3 worm cellular contexts compared by ENCODE assay signal in genomic region chrII:14129191-14129590, ce11.
TF ChIP-seq lines count a peak whose summit lies in the region.

No protein-coding gene starts in this region.

TF ChIP-seq in whole organism, L4 larva, 104 proteins besides CTCF, POLR2A, EP300 and RAD21:
- TF ChIP-seq set-16 (GFP tag; IDR thresholded peaks at IDR 0.05; lab: Robert Waterston, UW) (peak; percentile 65; the same call in 1 of the 2 replicates), arid-1 (GFP tag; conservative IDR thresholded peaks at IDR 0.05; lab: Robert Waterston, UW) (no peak), aha-1 (tag; lab: Kevin White, UChicago) (peak; percentile 27), mxl-2 (GFP tag; conservative IDR thresholded peaks at IDR 0.05; lab: Robert Waterston, UW) (no peak)

TF ChIP-seq in whole organism, late embryonic, 69 proteins besides CTCF, POLR2A, EP300 and RAD21:
- TF ChIP-seq hlh-30 (tag; optimal IDR thresholded peaks at IDR 0.05; lab: Kevin White, UChicago; ENCODE audit: insufficient read depth) (no peak), fkh-6 (tag; optimal IDR thresholded peaks at IDR 0.05; lab: Kevin White, UChicago) (no peak), elt-4 (tag; optimal IDR thresholded peaks at IDR 0.05; lab: Kevin White, UChicago) (peak; percentile 73)

TF ChIP-seq in whole organism, young adult, 124 proteins besides CTCF, POLR2A, EP300 and RAD21:
- TF ChIP-seq T26A5.8 (tag; optimal IDR thresholded peaks at IDR 0.05; lab: Kevin White, UChicago), result no peak
- peak; percentile 73 for TF ChIP-seq zfh-2 (GFP tag; conservative IDR thresholded peaks at IDR 0.05; lab: Robert Waterston, UW)
- no peak for TF ChIP-seq zim-3 (tag; optimal IDR thresholded peaks at IDR 0.05; lab: Kevin White, UChicago)
- TF ChIP-seq hsf-1 (GFP tag; IDR thresholded peaks at IDR 0.05; lab: Robert Waterston, UW), result no peak
- TF ChIP-seq K11D2.4 (GFP tag; IDR thresholded peaks at IDR 0.05; lab: Robert Waterston, UW), result no peak
TF ChIP-seq in whole organism, young adult: peak in this region for 1.
